Worm (Caenorhabditis elegans) whole organism, L2 larva: Measurements from ENCODE around the gene kcc-3.
"Not testable (repeated sequence)": the region's sequence is repeated elsewhere in the genome, so short reads cannot be mapped to it uniquely, and the experiment has no call there.

Source experiments
- alr-1 ChIP-seq: fragments of 150-350 bp; optimal IDR thresholded peaks from 2 replicates; lab custom pipeline; 2014; ENCODE audit warnings: missing biosample characterization, missing genetic modification characterization
- ceh-82 ChIP-seq: fragments of 150-350 bp; optimal IDR thresholded peaks from 2 replicates; lab custom pipeline; 2014; ENCODE audit warnings: missing biosample characterization, missing genetic modification characterization
- crh-2 ChIP-seq: sonication (generic microtip); optimal IDR thresholded peaks from 2 replicates; lab custom pipeline; 2017; ENCODE audit warnings: missing biosample characterization, missing genetic modification characterization
- egl-27 ChIP-seq: sonication (generic microtip); optimal IDR thresholded peaks from 3 replicates; lab custom pipeline; 2017; ENCODE audit warnings: missing biosample characterization, missing genetic modification reagents, missing genetic modification characterization
- elt-3 ChIP-seq: sonication (generic microtip); optimal IDR thresholded peaks from 2 replicates; lab custom pipeline; 2017; ENCODE audit warnings: missing biosample characterization, missing genetic modification characterization
- nhr-12 ChIP-seq: fragments of 150-350 bp; optimal IDR thresholded peaks from 2 replicates; lab custom pipeline; 2014; ENCODE audit warnings: missing biosample characterization, missing genetic modification characterization
- nhr-6 ChIP-seq: fragments of 150-350 bp; optimal IDR thresholded peaks from 2 replicates; lab custom pipeline; 2014; ENCODE audit warnings: missing biosample characterization, missing genetic modification characterization
- peb-1 ChIP-seq: fragments of 150-350 bp; optimal IDR thresholded peaks from 2 replicates; lab custom pipeline; 2014; ENCODE audit warnings: missing biosample characterization, missing genetic modification characterization
- snpc-4 ChIP-seq: fragments of 150-350 bp; optimal IDR thresholded peaks from 2 replicates; lab custom pipeline; 2014; ENCODE audit warnings: missing biosample characterization, missing genetic modification characterization
- unc-55 ChIP-seq: fragments of 150-350 bp; sonication (generic microtip); optimal IDR thresholded peaks from 3 replicates; lab custom pipeline; 2014; ENCODE audit warnings: missing biosample characterization, missing genetic modification reagents, missing genetic modification characterization
- unc-62 ChIP-seq: fragments of 150-350 bp; optimal IDR thresholded peaks from 2 replicates; lab custom pipeline; 2014; ENCODE audit warnings: missing biosample characterization, missing genetic modification reagents, missing genetic modification characterization
- zag-1 ChIP-seq: fragments of 150-350 bp; optimal IDR thresholded peaks from 2 replicates; lab custom pipeline; 2014; ENCODE audit warnings: missing biosample characterization, missing genetic modification characterization
- ztf-11 ChIP-seq: sonication (generic microtip); optimal IDR thresholded peaks from 2 replicates; lab custom pipeline; 2017; ENCODE audit warnings: missing biosample characterization, missing genetic modification characterization

- TF ChIP-seq ztf-11; nhr-6 (tag; lab: Kevin White, UChicago); crh-2 (tag; lab: Kevin White, UChicago); snpc-4 (tag; lab: Kevin White, UChicago); ceh-82 (tag; lab: Kevin White, UChicago); elt-3 (tag; lab: Kevin White, UChicago); unc-55; alr-1 (tag; lab: Kevin White, UChicago); nhr-12; unc-62 (GFP tag; lab: Kevin White, UChicago); peb-1 (tag; lab: Kevin White, UChicago); egl-27 (tag; lab: Kevin White, UChicago); zag-1 (tag; lab: Kevin White, UChicago): not testable (repeated sequence)
Measured at ce11 chrII:7434958-7435357, 876 bp upstream of the kcc-3 start, which contains the start of gene K02A2.1.
